Worm (Caenorhabditis elegans) whole organism, mixed stage, embryonic: ENCODE measurements around the gene sir-2.3.

Experiments used
- M03D4.4 ChIP-seq: sonication (generic microtip); optimal IDR thresholded peaks from 2 replicates; lab custom pipeline; 2017; ENCODE audit warnings: mild to moderate bottlenecking, missing genetic modification characterization, missing compliant biosample characterization
- blmp-1 ChIP-seq: fragments of 150-350 bp; optimal IDR thresholded peaks from 2 replicates; lab custom pipeline; 2014; ENCODE audit warnings: missing biosample characterization, missing genetic modification characterization
- ceh-43 ChIP-seq: fragments of 200-800 bp; sonication (Bioruptor generic); optimal IDR thresholded peaks from 2 replicates; lab custom pipeline; 2018; ENCODE audit warnings: mild to moderate bottlenecking, missing genetic modification characterization, moderate library complexity, missing compliant biosample characterization
- ceh-83 ChIP-seq: fragments of 200-800 bp; sonication (Bioruptor generic); optimal IDR thresholded peaks from 2 replicates; lab custom pipeline; 2018; ENCODE audit warnings: mild to moderate bottlenecking, missing genetic modification characterization, missing compliant biosample characterization
- ces-1 ChIP-seq: fragments of 150-350 bp; optimal IDR thresholded peaks from 2 replicates; lab custom pipeline; 2014; ENCODE audit warnings: missing biosample characterization, missing genetic modification reagents, missing genetic modification characterization
- drap-1 ChIP-seq: fragments of 200-800 bp; sonication (Bioruptor generic); optimal IDR thresholded peaks from 3 replicates; lab custom pipeline; 2018; ENCODE audit warnings: mild to moderate bottlenecking, missing genetic modification characterization, missing compliant biosample characterization
- elt-1 ChIP-seq: sonication (generic microtip); optimal IDR thresholded peaks from 2 replicates; lab custom pipeline; 2017; ENCODE audit warnings: missing genetic modification characterization, mild to moderate bottlenecking, missing compliant biosample characterization, antibody characterized with exemption, moderate library complexity, borderline replicate concordance; ENCODE audit not compliant: insufficient read depth
- elt-3 ChIP-seq: fragments of 150-350 bp; optimal IDR thresholded peaks from 2 replicates; lab custom pipeline; 2014; ENCODE audit warnings: missing biosample characterization, missing genetic modification characterization
- flh-1 ChIP-seq: fragments of 200-800 bp; sonication (Bioruptor generic); optimal IDR thresholded peaks from 2 replicates; lab custom pipeline; 2018; ENCODE audit warnings: mild to moderate bottlenecking, missing genetic modification characterization, moderate library complexity, missing compliant biosample characterization
- ham-2 ChIP-seq: fragments of 200-800 bp; sonication (Bioruptor generic); optimal IDR thresholded peaks from 2 replicates; lab custom pipeline; 2018; ENCODE audit warnings: mild to moderate bottlenecking, missing genetic modification characterization, missing compliant biosample characterization
- hlh-1 ChIP-seq: fragments of 150-350 bp; optimal IDR thresholded peaks from 2 replicates; lab custom pipeline; 2014; ENCODE audit warnings: missing biosample characterization, missing genetic modification reagents, missing genetic modification characterization
- lin-13 ChIP-seq: fragments of 150-350 bp; optimal IDR thresholded peaks from 2 replicates; lab custom pipeline; 2014; ENCODE audit warnings: missing biosample characterization, missing genetic modification characterization
- lin-32 ChIP-seq: fragments of 200-800 bp; sonication (Bioruptor generic); optimal IDR thresholded peaks from 2 replicates; lab custom pipeline; 2018; ENCODE audit warnings: mild to moderate bottlenecking, missing genetic modification characterization, missing compliant biosample characterization
- lsy-2 ChIP-seq: fragments of 150-350 bp; optimal IDR thresholded peaks from 2 replicates; lab custom pipeline; 2014; ENCODE audit warnings: missing biosample characterization, missing genetic modification characterization
- mab-5 ChIP-seq: fragments of 150-350 bp; optimal IDR thresholded peaks from 2 replicates; lab custom pipeline; 2014; ENCODE audit warnings: missing biosample characterization, missing genetic modification characterization
- mep-1 ChIP-seq: fragments of 150-350 bp; optimal IDR thresholded peaks from 2 replicates; lab custom pipeline; 2017; ENCODE audit warnings: missing biosample characterization, missing genetic modification reagents, missing genetic modification characterization, inconsistent platforms
- mls-2 ChIP-seq: sonication (generic microtip); optimal IDR thresholded peaks from 2 replicates; lab custom pipeline; 2016; ENCODE audit warnings: mild to moderate bottlenecking, missing genetic modification characterization, moderate library complexity, missing compliant biosample characterization
- nhr-12 ChIP-seq: fragments of 150-350 bp; optimal IDR thresholded peaks from 2 replicates; lab custom pipeline; 2014; ENCODE audit warnings: missing biosample characterization, missing genetic modification characterization
- nhr-2 ChIP-seq: fragments of 150-350 bp; optimal IDR thresholded peaks from 2 replicates; lab custom pipeline; 2014; ENCODE audit warnings: missing biosample characterization, missing genetic modification characterization
- nhr-237 ChIP-seq: fragments of 150-350 bp; optimal IDR thresholded peaks from 2 replicates; lab custom pipeline; 2014; ENCODE audit warnings: missing biosample characterization, missing genetic modification characterization
- nhr-28 ChIP-seq: fragments of 150-350 bp; optimal IDR thresholded peaks from 2 replicates; lab custom pipeline; 2014; ENCODE audit warnings: missing biosample characterization, missing genetic modification characterization
- nhr-76 ChIP-seq: sonication (generic microtip); optimal IDR thresholded peaks from 2 replicates; lab custom pipeline; 2017; ENCODE audit warnings: missing biosample characterization, missing genetic modification characterization
- pha-4 ChIP-seq: fragments of 150-350 bp; optimal IDR thresholded peaks from 2 replicates; lab custom pipeline; 2018; ENCODE audit warnings: missing biosample characterization, missing genetic modification reagents, missing genetic modification characterization
- sem-2 ChIP-seq: fragments of 200-800 bp; sonication (Bioruptor generic); optimal IDR thresholded peaks from 2 replicates; lab custom pipeline; 2018; ENCODE audit warnings: mild to moderate bottlenecking, missing genetic modification characterization, missing compliant biosample characterization
- snpc-4 ChIP-seq: fragments of 150-350 bp; optimal IDR thresholded peaks from 2 replicates; lab custom pipeline; 2014; ENCODE audit warnings: missing biosample characterization, missing genetic modification characterization
- sptf-1 ChIP-seq: sonication (generic microtip); optimal IDR thresholded peaks from 2 replicates; lab custom pipeline; 2017; ENCODE audit warnings: mild to moderate bottlenecking, missing genetic modification characterization, moderate library complexity, missing compliant biosample characterization
- tbx-8 ChIP-seq: fragments of 200-800 bp; sonication (Bioruptor generic); optimal IDR thresholded peaks from 2 replicates; lab custom pipeline; 2018; ENCODE audit warnings: mild to moderate bottlenecking, missing genetic modification characterization, moderate library complexity, missing compliant biosample characterization
- unc-39 ChIP-seq: fragments of 150-350 bp; optimal IDR thresholded peaks from 2 replicates; lab custom pipeline; 2014; ENCODE audit warnings: missing biosample characterization, missing genetic modification characterization
- unc-62 ChIP-seq: fragments of 150-350 bp; optimal IDR thresholded peaks from 2 replicates; lab custom pipeline; 2014; ENCODE audit warnings: missing biosample characterization, missing genetic modification reagents, missing genetic modification characterization
- zip-8 ChIP-seq: fragments of 150-350 bp; optimal IDR thresholded peaks from 2 replicates; lab custom pipeline; 2014; ENCODE audit warnings: missing biosample characterization, missing genetic modification characterization
- ztf-11 ChIP-seq: fragments of 150-350 bp; optimal IDR thresholded peaks from 2 replicates; lab custom pipeline; 2014; ENCODE audit warnings: missing biosample characterization, missing genetic modification characterization

sir-2.3 gene

ce11 chrX:13308745-13309144 is 22.7 kb upstream of the sir-2.3 start, which contains the start of gene srxa-8:
TSS of gene srxa-8 (minus strand) at chrX:13308845.
- TF ChIP-seq nhr-76 (tag; lab: Kevin White, UChicago) (no peak), mls-2 (tag; lab: Kevin White, UChicago) (no peak), elt-3 (tag; lab: Kevin White, UChicago) (no peak), ztf-11 (tag; lab: Kevin White, UChicago) (no peak), ceh-83 (GFP tag; lab: Kevin White, UChicago) (no peak), hlh-1 (tag; lab: Kevin White, UChicago) (no peak), nhr-28 (no peak), elt-1 (tag; lab: Kevin White, UChicago) (no peak), flh-1 (GFP tag; lab: Kevin White, UChicago) (no peak), sem-2 (no peak), blmp-1 (tag; lab: Kevin White, UChicago) (no peak), mep-1 (tag; lab: Kevin White, UChicago) (no peak), unc-62 (GFP tag; lab: Kevin White, UChicago) (no peak), nhr-2 (tag; lab: Kevin White, UChicago) (no peak), nhr-12 (tag; lab: Kevin White, UChicago) (no peak), ceh-43 (GFP tag; lab: Kevin White, UChicago) (no peak), snpc-4 (tag; lab: Kevin White, UChicago) (no peak)

- TF ChIP-seq mab-5 (no peak), lin-13 (tag; lab: Kevin White, UChicago) (no peak), elt-3 (tag; lab: Kevin White, UChicago) (no peak), lsy-2 (tag; lab: Kevin White, UChicago) (no peak), nhr-76 (tag; lab: Kevin White, UChicago) (no peak), flh-1 (GFP tag; lab: Kevin White, UChicago) (no peak), lin-32 (GFP tag; lab: Kevin White, UChicago) (no peak), snpc-4 (tag; lab: Kevin White, UChicago) (no peak), unc-62 (GFP tag; lab: Kevin White, UChicago) (no peak), ceh-83 (GFP tag; lab: Kevin White, UChicago) (no peak), sptf-1 (tag; lab: Kevin White, UChicago) (no peak), nhr-12 (tag; lab: Kevin White, UChicago) (no peak), sem-2 (no peak), ces-1 (no peak), nhr-28 (no peak), M03D4.4 (tag; lab: Kevin White, UChicago) (no peak), unc-39 (tag; lab: Kevin White, UChicago) (no peak), mls-2 (tag; lab: Kevin White, UChicago) (no peak), pha-4 (tag; lab: Kevin White, UChicago) (no peak)
These were observed 20.7 kb upstream of the sir-2.3 start for ce11 chrX:13310763-13311162.

ce11 chrX:13311641-13312423 is 19.7 kb upstream of the sir-2.3 start, which contains the start of gene F46G10.1:
TSS of gene F46G10.1 (minus strand) at chrX:13311755.
- TF ChIP-seq blmp-1 (tag; lab: Kevin White, UChicago) (no peak), drap-1 (no peak), unc-39 (tag; lab: Kevin White, UChicago) (no peak), pha-4 (tag; lab: Kevin White, UChicago) (no peak), lsy-2 (tag; lab: Kevin White, UChicago) (no peak), sem-2 (no peak), snpc-4 (tag; lab: Kevin White, UChicago) (no peak), nhr-12 (tag; lab: Kevin White, UChicago) (no peak), lin-13 (tag; lab: Kevin White, UChicago) (no peak), ceh-83 (GFP tag; lab: Kevin White, UChicago) (no peak), nhr-2 (tag; lab: Kevin White, UChicago) (no peak), ceh-43 (GFP tag; lab: Kevin White, UChicago) (no peak), mep-1 (tag; lab: Kevin White, UChicago) (no peak), nhr-237 (tag; lab: Kevin White, UChicago) (no peak), zip-8 (tag; lab: Kevin White, UChicago) (no peak), nhr-76 (tag; lab: Kevin White, UChicago) (no peak), tbx-8 (GFP tag; lab: Kevin White, UChicago) (no peak), lin-32 (GFP tag; lab: Kevin White, UChicago) (no peak), mls-2 (tag; lab: Kevin White, UChicago) (no peak), unc-62 (GFP tag; lab: Kevin White, UChicago) (no peak)

- TF ChIP-seq unc-39 (tag; lab: Kevin White, UChicago): no peak
- TF ChIP-seq ham-2: no peak
- no peak for TF ChIP-seq elt-3 (tag; lab: Kevin White, UChicago)
- TF ChIP-seq flh-1 (GFP tag; lab: Kevin White, UChicago): no peak
- TF ChIP-seq mab-5: no peak
- TF ChIP-seq unc-62 (GFP tag; lab: Kevin White, UChicago): no peak
- TF ChIP-seq hlh-1 (tag; lab: Kevin White, UChicago): no peak
- TF ChIP-seq mep-1 (tag; lab: Kevin White, UChicago): no peak
- TF ChIP-seq nhr-76 (tag; lab: Kevin White, UChicago): no peak
- no peak for TF ChIP-seq pha-4 (tag; lab: Kevin White, UChicago)
- TF ChIP-seq ces-1: no peak
- no peak for TF ChIP-seq ceh-83 (GFP tag; lab: Kevin White, UChicago)
- TF ChIP-seq lin-13 (tag; lab: Kevin White, UChicago): no peak
- no peak for TF ChIP-seq drap-1
- TF ChIP-seq, all 35 proteins: peak for 0
These were observed 16.4 kb upstream of the sir-2.3 start for ce11 chrX:13315093-13315492.
